Worm (Caenorhabditis elegans): ENCODE results near the gene unc-64.
A peak's percentile ranks its signal among the peaks of the same experiment; 100 is the strongest.
"Not testable (repeated sequence)": the region's sequence is repeated elsewhere in the genome, so short reads cannot be mapped to it uniquely, and the experiment has no call there.

DNA sequence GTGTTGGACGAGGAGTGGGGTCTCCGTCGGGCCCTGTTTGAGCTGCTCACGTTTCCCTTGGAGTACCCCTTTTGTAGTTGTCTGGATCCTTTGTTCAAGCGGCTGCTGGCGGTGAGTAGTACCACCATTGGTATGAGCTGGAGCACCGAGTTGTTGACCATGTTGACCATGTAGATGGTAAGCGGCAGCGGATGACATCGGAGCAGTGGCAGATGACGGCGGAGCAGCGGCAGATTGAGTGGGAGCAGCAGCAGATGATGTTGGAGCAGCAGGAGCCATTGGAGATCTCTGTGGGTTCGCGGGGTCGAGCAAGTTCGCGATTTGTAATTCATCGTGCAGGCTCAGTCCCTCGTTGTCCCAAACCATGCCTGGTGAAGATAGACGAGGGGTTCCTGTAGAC lies 40.9 kb upstream of the unc-64 start:
- not testable (repeated sequence) for TF ChIP-seq nfyb-1 (GFP tag; IDR thresholded peaks at IDR 0.05); akir-1 (GFP tag; optimal IDR thresholded peaks at IDR 0.05); pha-4 (tag; optimal IDR thresholded peaks at IDR 0.05); ceh-27 (GFP tag; optimal IDR thresholded peaks at IDR 0.05); ztf-18 (tag; optimal IDR thresholded peaks at IDR 0.05); aptf-2 (GFP tag; conservative IDR thresholded peaks at IDR 0.05); chd-7 (tag; optimal IDR thresholded peaks at IDR 0.05); attf-6 (GFP tag; IDR thresholded peaks at IDR 0.05); him-1 (tag; optimal IDR thresholded peaks at IDR 0.05); aptf-3 (GFP tag; IDR thresholded peaks at IDR 0.05); lin-35 (GFP tag; optimal IDR thresholded peaks at IDR 0.05)
- peak; percentile 61; the same call in 1 of the 2 replicates for TF ChIP-seq egrh-3 (GFP tag; IDR thresholded peaks at IDR 0.05)
